Fruit fly (Drosophila melanogaster) whole organism, embryonic: Measurements from ENCODE around the gene CG6465.

Source experiments
- Antp ChIP-seq: fragments of 200-800 bp; sonication (Bioruptor generic); optimal IDR thresholded peaks from 3 replicates; lab custom pipeline; 2016; ENCODE audit warnings: missing biosample characterization, missing genetic modification characterization
- Atf3 ChIP-seq: fragments of 200-800 bp; sonication (Bioruptor generic); optimal IDR thresholded peaks from 3 replicates; lab custom pipeline; 2016; ENCODE audit warnings: missing biosample characterization, missing genetic modification characterization
- Awh ChIP-seq: fragments of 200-800 bp; sonication (Bioruptor generic); IDR thresholded peaks from 2 replicates; pipeline ENCODE4, ENCODE4 v1.3.6; 2022; ENCODE audit warnings: missing biosample characterization, missing genetic modification characterization
- B-H2 ChIP-seq: fragments of 200-800 bp; sonication (Bioruptor generic); optimal IDR thresholded peaks from 2 replicates; lab custom pipeline; 2018; ENCODE audit warnings: missing biosample characterization, mild to moderate bottlenecking, missing genetic modification characterization
- CG10209 ChIP-seq: fragments of 200-800 bp; sonication (Bioruptor generic); optimal IDR thresholded peaks from 3 replicates; lab custom pipeline; 2017; ENCODE audit warnings: missing biosample characterization, mild to moderate bottlenecking, missing genetic modification characterization, missing genetic modification reagents
- CG10431 ChIP-seq: fragments of 200-800 bp; sonication (Bioruptor generic); optimal IDR thresholded peaks from 3 replicates; lab custom pipeline; 2018; ENCODE audit warnings: missing biosample characterization, mild to moderate bottlenecking, missing genetic modification characterization
- CG11560 ChIP-seq: fragments of 200-800 bp; sonication (Bioruptor generic); IDR thresholded peaks from 3 replicates; pipeline ENCODE4 v1.3.6; 2022; ENCODE audit warnings: missing biosample characterization, missing genetic modification characterization
- CG11695 ChIP-seq: fragments of 200-800 bp; sonication (Bioruptor generic); IDR thresholded peaks from 3 replicates; pipeline ENCODE4 v1.3.6; 2022; ENCODE audit warnings: missing biosample characterization, missing genetic modification characterization
- CG13296 ChIP-seq: fragments of 200-800 bp; sonication (Bioruptor generic); optimal IDR thresholded peaks from 3 replicates; lab custom pipeline; 2018; ENCODE audit warnings: missing biosample characterization, mild to moderate bottlenecking, missing genetic modification characterization
- CG15011 ChIP-seq: fragments of 200-800 bp; sonication (Bioruptor generic); optimal IDR thresholded peaks from 3 replicates; lab custom pipeline; 2018; ENCODE audit warnings: missing biosample characterization, mild to moderate bottlenecking, missing genetic modification characterization
- CG15601 ChIP-seq: fragments of 200-800 bp; sonication (Bioruptor generic); optimal IDR thresholded peaks from 3 replicates; lab custom pipeline; 2019; ENCODE audit warnings: missing biosample characterization, mild to moderate bottlenecking, missing genetic modification characterization, moderate library complexity
- CG1647 ChIP-seq: fragments of 200-800 bp; sonication (Bioruptor generic); optimal IDR thresholded peaks from 3 replicates; lab custom pipeline; 2016; ENCODE audit warnings: missing biosample characterization, missing genetic modification characterization
- CG16813 ChIP-seq: fragments of 200-800 bp; sonication (Bioruptor generic); IDR thresholded peaks from 3 replicates; pipeline ENCODE4 v1.3.6; 2022; ENCODE audit warnings: missing biosample characterization, missing genetic modification characterization; ENCODE audit not compliant: partially characterized antibody
- CG17328 ChIP-seq: fragments of 200-800 bp; sonication (Bioruptor generic); IDR thresholded peaks from 2 replicates; pipeline ENCODE4 v1.3.6; 2022; ENCODE audit warnings: missing biosample characterization, missing genetic modification characterization
- CG18619 ChIP-seq: fragments of 200-800 bp; sonication (Bioruptor generic); optimal IDR thresholded peaks from 3 replicates; lab custom pipeline; 2017; ENCODE audit warnings: missing biosample characterization, mild to moderate bottlenecking, missing genetic modification characterization
- CG2116 ChIP-seq: fragments of 200-800 bp; sonication (Bioruptor generic); optimal IDR thresholded peaks from 3 replicates; lab custom pipeline; 2018; ENCODE audit warnings: missing biosample characterization, mild to moderate bottlenecking, missing genetic modification characterization
- CG3163 ChIP-seq: fragments of 200-800 bp; sonication (Bioruptor generic); optimal IDR thresholded peaks from 3 replicates; lab custom pipeline; 2016; ENCODE audit warnings: missing biosample characterization, missing genetic modification characterization
- CG4328 ChIP-seq: fragments of 200-800 bp; sonication (Bioruptor generic); optimal IDR thresholded peaks from 3 replicates; lab custom pipeline; 2017; ENCODE audit warnings: missing biosample characterization, missing genetic modification reagents, missing genetic modification characterization
- CG4617 ChIP-seq: fragments of 200-800 bp; sonication (Bioruptor generic); optimal IDR thresholded peaks from 3 replicates; lab custom pipeline; 2016; ENCODE audit warnings: missing biosample characterization, missing genetic modification characterization, borderline replicate concordance
- CG4820 ChIP-seq: fragments of 200-800 bp; sonication (Bioruptor generic); optimal IDR thresholded peaks from 3 replicates; lab custom pipeline; 2016; ENCODE audit warnings: missing biosample characterization, missing genetic modification characterization
- CG6683 ChIP-seq: fragments of 200-800 bp; sonication (Bioruptor generic); optimal IDR thresholded peaks from 2 replicates; lab custom pipeline; 2017; ENCODE audit warnings: missing biosample characterization, mild to moderate bottlenecking, missing genetic modification characterization, missing genetic modification reagents
- CG7556 ChIP-seq: fragments of 200-800 bp; sonication (Bioruptor generic); optimal IDR thresholded peaks from 2 replicates; lab custom pipeline; 2017; ENCODE audit warnings: missing biosample characterization, mild to moderate bottlenecking, missing genetic modification characterization
- CG9817 ChIP-seq: fragments of 200-800 bp; sonication (Bioruptor generic); optimal IDR thresholded peaks from 2 replicates; lab custom pipeline; 2018; ENCODE audit warnings: missing biosample characterization, mild to moderate bottlenecking, missing genetic modification characterization, moderate library complexity
- CoRest ChIP-seq: fragments of 200-800 bp; sonication (Bioruptor generic); optimal IDR thresholded peaks from 3 replicates; lab custom pipeline; 2018; ENCODE audit warnings: missing biosample characterization, mild to moderate bottlenecking, missing genetic modification characterization, moderate library complexity
- Deaf1 ChIP-seq: fragments of 200-800 bp; optimal IDR thresholded peaks from 3 replicates; lab custom pipeline; 2019; ENCODE audit warnings: missing biosample characterization, mild to moderate bottlenecking, missing genetic modification characterization, moderate library complexity
- Dp ChIP-seq: fragments of 200-800 bp; sonication (Bioruptor generic); optimal IDR thresholded peaks from 2 replicates; lab custom pipeline; 2018; ENCODE audit warnings: missing biosample characterization, mild to moderate bottlenecking, missing genetic modification characterization, moderate library complexity
- Drgx ChIP-seq: fragments of 200-800 bp; sonication (Bioruptor generic); IDR thresholded peaks from 2 replicates; pipeline ENCODE4 v1.3.6; 2022; ENCODE audit warnings: missing biosample characterization, missing genetic modification characterization
- Gsc ChIP-seq: fragments of 200-800 bp; sonication (Bioruptor generic); IDR thresholded peaks from 2 replicates; pipeline ENCODE4 v1.3.6; 2022; ENCODE audit warnings: missing biosample characterization, missing genetic modification characterization
- Gug ChIP-seq: fragments of 200-800 bp; sonication (Bioruptor generic); IDR thresholded peaks from 4 replicates; pipeline ENCODE4 v1.3.6; 2022; ENCODE audit warnings: missing biosample characterization, missing genetic modification characterization
- H15 ChIP-seq: fragments of 200-800 bp; sonication (Bioruptor generic); IDR thresholded peaks from 3 replicates; pipeline ENCODE4 v1.3.6; 2022; ENCODE audit warnings: missing biosample characterization, missing genetic modification characterization
- Med ChIP-seq: fragments of 200-800 bp; sonication (Bioruptor generic); peaks from one replicate; lab custom pipeline; 2016; ENCODE audit warnings: missing biosample characterization, missing genetic modification characterization, mild to moderate bottlenecking, inconsistent platforms, moderate library complexity
- Mrtf ChIP-seq: fragments of 200-800 bp; sonication (Bioruptor generic); IDR thresholded peaks from 3 replicates; pipeline ENCODE4 v1.3.6; 2022; ENCODE audit warnings: missing biosample characterization, missing genetic modification characterization
- Myb ChIP-seq: fragments of 200-800 bp; sonication (Bioruptor generic); optimal IDR thresholded peaks from 2 replicates; lab custom pipeline; 2016; ENCODE audit warnings: missing biosample characterization, missing genetic modification characterization
- Trl ChIP-seq, 3 experiments: fragments of >200 bp in 2 of 3; fragments of 200-800 bp in 1 of 3; sonication (Bioruptor generic) in 1 of 3; optimal IDR thresholded peaks; 2 replicates in 1 of 3; 3 replicates in 2 of 3; lab custom pipeline; 2016 to 2017; ENCODE audit warnings: missing biosample characterization in 1 of 3, missing genetic modification characterization in 1 of 3
- ara ChIP-seq: fragments of 200-800 bp; sonication (Bioruptor generic); IDR thresholded peaks from 2 replicates; pipeline ENCODE4 v1.3.6; 2022; ENCODE audit warnings: missing biosample characterization, missing genetic modification characterization
- chif ChIP-seq, 2 experiments: fragments of 200-800 bp; sonication (Bioruptor generic); optimal IDR thresholded peaks; 3 replicates each; lab custom pipeline; 2016; ENCODE audit warnings: missing biosample characterization in 2 of 2, missing genetic modification characterization in 2 of 2
- crc ChIP-seq: fragments of 200-800 bp; sonication (Bioruptor generic); optimal IDR thresholded peaks from 2 replicates; lab custom pipeline; 2016; ENCODE audit warnings: missing biosample characterization, missing genetic modification characterization
- dmrt11E ChIP-seq: fragments of 200-800 bp; sonication (Bioruptor generic); optimal IDR thresholded peaks from 3 replicates; lab custom pipeline; 2018; ENCODE audit warnings: missing biosample characterization, mild to moderate bottlenecking, missing genetic modification characterization, moderate library complexity
- dmrt99B ChIP-seq: fragments of 200-800 bp; sonication (Bioruptor generic); optimal IDR thresholded peaks from 2 replicates; lab custom pipeline; 2018; ENCODE audit warnings: missing biosample characterization, mild to moderate bottlenecking, missing genetic modification characterization, moderate library complexity
- eve ChIP-seq, 2 experiments: fragments of >200 bp; optimal IDR thresholded peaks; 2 replicates each; lab custom pipeline; 2017; ENCODE audit warnings: missing biosample characterization in 2 of 2, missing genetic modification characterization in 2 of 2
- lmd ChIP-seq: fragments of 200-800 bp; sonication (Bioruptor generic); IDR thresholded peaks from 2 replicates; pipeline ENCODE4 v1.3.6; 2022; ENCODE audit warnings: missing biosample characterization, missing genetic modification characterization
- maf-S ChIP-seq: fragments of 200-800 bp; sonication (Bioruptor generic); optimal IDR thresholded peaks from 2 replicates; lab custom pipeline; 2016; ENCODE audit warnings: missing biosample characterization, missing genetic modification characterization
- nau ChIP-seq: fragments of 200-800 bp; sonication (Bioruptor generic); optimal IDR thresholded peaks from 3 replicates; lab custom pipeline; 2017; ENCODE audit warnings: missing biosample characterization, mild to moderate bottlenecking, missing genetic modification characterization, missing genetic modification reagents
- onecut ChIP-seq: fragments of 200-800 bp; sonication (Bioruptor generic); IDR thresholded peaks from 2 replicates; pipeline ENCODE4 v1.3.6; 2022; ENCODE audit warnings: missing biosample characterization, missing genetic modification characterization
- pb ChIP-seq: fragments of 200-800 bp; sonication (Bioruptor generic); optimal IDR thresholded peaks from 3 replicates; lab custom pipeline; 2016; ENCODE audit warnings: missing biosample characterization, missing genetic modification characterization
- schlank ChIP-seq: fragments of 200-800 bp; sonication (Bioruptor generic); optimal IDR thresholded peaks from 2 replicates; lab custom pipeline; 2018; ENCODE audit warnings: missing biosample characterization, mild to moderate bottlenecking, missing genetic modification characterization
- sisA ChIP-seq: fragments of 200-800 bp; sonication (Bioruptor generic); IDR thresholded peaks from 2 replicates; pipeline ENCODE4 v1.3.6; 2022; ENCODE audit warnings: missing biosample characterization, missing genetic modification characterization
- slp2 ChIP-seq: fragments of 200-800 bp; sonication (Bioruptor generic); optimal IDR thresholded peaks from 2 replicates; lab custom pipeline; 2016; ENCODE audit warnings: missing biosample characterization, missing genetic modification characterization
- sug ChIP-seq: fragments of 200-800 bp; optimal IDR thresholded peaks from 2 replicates; lab custom pipeline; 2019; ENCODE audit warnings: missing biosample characterization, mild to moderate bottlenecking, missing genetic modification characterization, moderate library complexity
- tap ChIP-seq: fragments of 200-800 bp; optimal IDR thresholded peaks from 3 replicates; lab custom pipeline; 2019; ENCODE audit warnings: missing biosample characterization, mild to moderate bottlenecking, missing genetic modification characterization, moderate library complexity
- twi ChIP-seq: fragments of 200-800 bp; optimal IDR thresholded peaks from 2 replicates; lab custom pipeline; 2019; ENCODE audit warnings: missing biosample characterization, mild to moderate bottlenecking, missing genetic modification characterization, moderate library complexity

Gene CG6465

dm6 chr3R:10655968-10656367, 21.1 kb downstream of the CG6465 start (continued):
- TF ChIP-seq Drgx (GFP tag; lab: Robert Waterston, UW) (0 out of 2 replicates have a peak, but pooled peaks have one; percentile 23), ara (GFP tag; lab: Robert Waterston, UW) (peak; percentile 52; the same call in 1 of the 2 replicates), dmrt99B (peak; percentile 36), CG13296 (GFP tag; lab: Kevin White, UChicago) (no peak), dmrt11E (peak; percentile 53), B-H2 (no peak), crc (no peak), CG2116 (GFP tag; lab: Kevin White, UChicago) (no peak), slp2 (no peak), eve (GFP tag; optimal IDR thresholded peaks at IDR 0.05; lab: Kevin White, UChicago) (peak in 1 of 2 experiments; percentile 19), CG4820 (GFP tag; lab: Kevin White, UChicago) (no peak), CG1647 (no peak), Awh (GFP tag; lab: Robert Waterston, UW) (no peak), CG4617 (GFP tag; lab: Kevin White, UChicago) (no peak), CG6683 (GFP tag; lab: Kevin White, UChicago) (no peak), CG15011 (no peak), Dp (GFP tag; lab: Kevin White, UChicago) (no peak), CG3163 (no peak), Mrtf (GFP tag; lab: Robert Waterston, UW) (no peak), Myb (GFP tag; lab: Kevin White, UChicago) (no peak), CG10209 (peak; percentile 17), CG11695 (0 out of 3 replicates have a peak, but pooled peaks have one; percentile 37), CG7556 (GFP tag; lab: Kevin White, UChicago) (peak; percentile 6), lmd (peak; percentile 47; the same call in 1 of the 2 replicates), sisA (GFP tag; lab: Robert Waterston, UW) (peak; percentile 40; the same call in 1 of the 2 replicates), Deaf1 (tag; lab: Kevin White, UChicago) (no peak), CoRest (tag; lab: Kevin White, UChicago) (peak; percentile 17), CG18619 (GFP tag; lab: Kevin White, UChicago) (no peak), H15 (GFP tag; lab: Robert Waterston, UW) (0 out of 3 replicates have a peak, but pooled peaks have one; percentile 19), schlank (tag; lab: Kevin White, UChicago) (no peak), sug (tag; lab: Kevin White, UChicago) (no peak), Gsc (GFP tag; lab: Robert Waterston, UW) (no peak), twi (tag; lab: Kevin White, UChicago) (no peak), tap (tag; lab: Kevin White, UChicago) (no peak), CG11560 (tag; lab: Robert Waterston, UW) (no peak), pb (no peak), onecut (no peak), CG9817 (tag; lab: Kevin White, UChicago) (no peak), Atf3 (no peak), maf-S (no peak), CG10431 (no peak), chif (GFP tag; optimal IDR thresholded peaks at IDR 0.05; lab: Kevin White, UChicago) (peak in 1 of 2 experiments; percentile 14), Med (GFP tag; lab: Kevin White, UChicago) (peak; percentile 76), CG15601 (tag; lab: Kevin White, UChicago) (peak; percentile 6), CG17328 (GFP tag; lab: Robert Waterston, UW) (peak; percentile 55), CG16813 (GFP tag; lab: Robert Waterston, UW) (no peak), Trl (optimal IDR thresholded peaks at IDR 0.05; lab: Kevin White, UChicago) (no peak), Trl (GFP tag; optimal IDR thresholded peaks at IDR 0.05; lab: Kevin White, UChicago) (peak; percentile 40), nau (GFP tag; lab: Kevin White, UChicago) (no peak), Antp (GFP tag; lab: Kevin White, UChicago) (peak; percentile 18), Gug (GFP tag; lab: Robert Waterston, UW) (no peak), CG4328 (GFP tag; lab: Kevin White, UChicago) (no peak)
